Worm (Caenorhabditis elegans) whole organism, late embryonic: ENCODE data around the gene fipr-15.

Experiments used
- C08G9.2 ChIP-seq: sonication (generic microtip); optimal IDR thresholded peaks from 2 replicates; lab custom pipeline; 2016; ENCODE audit warnings: mild to moderate bottlenecking, missing genetic modification characterization, moderate library complexity, missing compliant biosample characterization
- K02D7.2 ChIP-seq: sonication (generic microtip); optimal IDR thresholded peaks from 2 replicates; lab custom pipeline; 2017; ENCODE audit warnings: mild to moderate bottlenecking, missing genetic modification characterization, missing compliant biosample characterization
- T23F11.4 ChIP-seq: fragments of 200-800 bp; sonication (Bioruptor generic); optimal IDR thresholded peaks from 2 replicates; lab custom pipeline; 2018; ENCODE audit warnings: mild to moderate bottlenecking, missing genetic modification characterization, missing compliant biosample characterization
- Y22D7AL.16 ChIP-seq: sonication (generic microtip); optimal IDR thresholded peaks from 2 replicates; lab custom pipeline; 2016; ENCODE audit warnings: missing genetic modification characterization, missing compliant biosample characterization
- ahr-1 ChIP-seq: sonication (generic microtip); optimal IDR thresholded peaks from 2 replicates; lab custom pipeline; 2016; ENCODE audit warnings: missing genetic modification characterization, missing compliant biosample characterization
- ceh-18 ChIP-seq: sonication (generic microtip); optimal IDR thresholded peaks from 2 replicates; lab custom pipeline; 2016; ENCODE audit warnings: missing genetic modification characterization, missing compliant biosample characterization
- ceh-19 ChIP-seq: fragments of 200-800 bp; sonication (Bioruptor generic); optimal IDR thresholded peaks from 2 replicates; lab custom pipeline; 2018; ENCODE audit warnings: mild to moderate bottlenecking, missing genetic modification characterization, missing compliant biosample characterization
- ceh-2 ChIP-seq: sonication (generic microtip); optimal IDR thresholded peaks from 2 replicates; lab custom pipeline; 2016; ENCODE audit warnings: missing genotype, missing genetic modification characterization, missing compliant biosample characterization
- ceh-31 ChIP-seq: sonication (generic microtip); optimal IDR thresholded peaks from 2 replicates; lab custom pipeline; 2016; ENCODE audit warnings: missing genetic modification characterization, missing compliant biosample characterization
- ceh-34 ChIP-seq: sonication (generic microtip); optimal IDR thresholded peaks from 2 replicates; lab custom pipeline; 2016; ENCODE audit warnings: mild to moderate bottlenecking, missing genetic modification characterization, missing compliant biosample characterization
- ceh-48 ChIP-seq: sonication (generic microtip); optimal IDR thresholded peaks from 2 replicates; lab custom pipeline; 2016; ENCODE audit warnings: missing genetic modification characterization, inconsistent platforms, missing compliant biosample characterization
- ceh-6 ChIP-seq: fragments of 200-800 bp; sonication (Bioruptor generic); optimal IDR thresholded peaks from 2 replicates; lab custom pipeline; 2018; ENCODE audit warnings: mild to moderate bottlenecking, missing genetic modification characterization, missing compliant biosample characterization
- ceh-9 ChIP-seq: sonication (generic microtip); optimal IDR thresholded peaks from 2 replicates; lab custom pipeline; 2016; ENCODE audit warnings: mild to moderate bottlenecking, missing genetic modification characterization, inconsistent platforms, missing compliant biosample characterization
- che-1 ChIP-seq: sonication (generic microtip); optimal IDR thresholded peaks from 2 replicates; lab custom pipeline; 2016; ENCODE audit warnings: mild to moderate bottlenecking, missing genetic modification characterization, missing compliant biosample characterization
- dve-1 ChIP-seq: sonication (generic microtip); optimal IDR thresholded peaks from 2 replicates; lab custom pipeline; 2017; ENCODE audit warnings: antibody characterized with exemption, mild to moderate bottlenecking, missing genetic modification characterization, missing compliant biosample characterization
- elt-2 ChIP-seq: sonication (generic microtip); optimal IDR thresholded peaks from 2 replicates; lab custom pipeline; 2016; ENCODE audit warnings: missing genetic modification reagents, missing genetic modification characterization, missing compliant biosample characterization
- elt-4 ChIP-seq: sonication (generic microtip); optimal IDR thresholded peaks from 2 replicates; lab custom pipeline; 2016; ENCODE audit warnings: missing genetic modification characterization, missing compliant biosample characterization
- fax-1 ChIP-seq: sonication (generic microtip); optimal IDR thresholded peaks from 2 replicates; lab custom pipeline; 2016; ENCODE audit warnings: missing genotype, missing genetic modification characterization, missing compliant biosample characterization
- fkh-6 ChIP-seq: sonication (generic microtip); optimal IDR thresholded peaks from 2 replicates; lab custom pipeline; 2016; ENCODE audit warnings: missing genetic modification characterization, missing compliant biosample characterization
- gmeb-2 ChIP-seq: sonication (generic microtip); optimal IDR thresholded peaks from 2 replicates; lab custom pipeline; 2016; ENCODE audit warnings: missing genetic modification characterization, inconsistent platforms, missing compliant biosample characterization
- hlh-30 ChIP-seq: sonication (generic microtip); optimal IDR thresholded peaks from 2 replicates; lab custom pipeline; 2017; ENCODE audit warnings: antibody characterized with exemption, missing genetic modification characterization, missing compliant biosample characterization; ENCODE audit not compliant: insufficient read depth
- hlh-6 ChIP-seq: sonication (generic microtip); optimal IDR thresholded peaks from 2 replicates; lab custom pipeline; 2016; ENCODE audit warnings: missing genotype, missing genetic modification characterization, missing compliant biosample characterization
- hlh-8 ChIP-seq: sonication (generic microtip); optimal IDR thresholded peaks from 2 replicates; lab custom pipeline; 2016; ENCODE audit warnings: missing genotype, missing genetic modification characterization, missing compliant biosample characterization
- lim-6 ChIP-seq: sonication (generic microtip); optimal IDR thresholded peaks from 2 replicates; lab custom pipeline; 2016; ENCODE audit warnings: missing genetic modification characterization, missing compliant biosample characterization
- lin-11 ChIP-seq: fragments of 200-800 bp; sonication (Bioruptor generic); optimal IDR thresholded peaks from 2 replicates; lab custom pipeline; 2018; ENCODE audit warnings: mild to moderate bottlenecking, missing genetic modification characterization, missing compliant biosample characterization
- mec-3 ChIP-seq: sonication (generic microtip); optimal IDR thresholded peaks from 2 replicates; lab custom pipeline; 2016; ENCODE audit warnings: borderline replicate concordance, missing genetic modification characterization, missing compliant biosample characterization
- nhr-232 ChIP-seq: sonication (generic microtip); optimal IDR thresholded peaks from 2 replicates; lab custom pipeline; 2016; ENCODE audit warnings: missing genetic modification characterization, missing compliant biosample characterization
- odd-2 ChIP-seq: sonication (generic microtip); optimal IDR thresholded peaks from 2 replicates; lab custom pipeline; 2017; ENCODE audit warnings: antibody characterized with exemption, mild to moderate bottlenecking, missing genetic modification characterization, missing compliant biosample characterization
- pat-9 ChIP-seq: fragments of 200-800 bp; sonication (Bioruptor generic); optimal IDR thresholded peaks from 2 replicates; lab custom pipeline; 2018; ENCODE audit warnings: mild to moderate bottlenecking, missing genetic modification characterization, moderate library complexity, missing compliant biosample characterization
- pax-1 ChIP-seq: fragments of 150-350 bp; optimal IDR thresholded peaks from 2 replicates; lab custom pipeline; 2014; ENCODE audit warnings: missing biosample characterization, missing genetic modification characterization
- pha-2 ChIP-seq: sonication (generic microtip); optimal IDR thresholded peaks from 2 replicates; lab custom pipeline; 2017; ENCODE audit warnings: mild to moderate bottlenecking, missing genetic modification characterization, missing compliant biosample characterization
- pqm-1 ChIP-seq: sonication (generic microtip); optimal IDR thresholded peaks from 2 replicates; lab custom pipeline; 2016; ENCODE audit warnings: missing genetic modification characterization, missing compliant biosample characterization
- ref-2 ChIP-seq: sonication (generic microtip); optimal IDR thresholded peaks from 2 replicates; lab custom pipeline; 2016; ENCODE audit warnings: missing genetic modification characterization, missing compliant biosample characterization
- rnt-1 ChIP-seq: sonication (generic microtip); optimal IDR thresholded peaks from 2 replicates; lab custom pipeline; 2016; ENCODE audit warnings: missing genetic modification characterization, missing compliant biosample characterization
- sox-2 ChIP-seq: fragments of 200-800 bp; sonication (Bioruptor generic); IDR thresholded peaks from 2 replicates; pipeline ENCODE4 v1.3.6; 2022; ENCODE audit warnings: missing genetic modification reagents, missing genetic modification characterization, missing compliant biosample characterization
- syd-9 ChIP-seq: sonication (generic microtip); optimal IDR thresholded peaks from 2 replicates; lab custom pipeline; 2016; ENCODE audit warnings: mild to moderate bottlenecking, missing genetic modification characterization, moderate library complexity, missing compliant biosample characterization
- ttx-3 ChIP-seq: sonication (generic microtip); optimal IDR thresholded peaks from 2 replicates; lab custom pipeline; 2016; ENCODE audit warnings: missing genetic modification reagents, missing genetic modification characterization, missing compliant biosample characterization
- unc-3 ChIP-seq, 2 experiments: fragments of 200-800 bp in 1 of 2; sonication (Bioruptor generic) in 1 of 2; sonication (generic microtip) in 1 of 2; conservative IDR thresholded peaks in 1 of 2; optimal IDR thresholded peaks in 1 of 2; 2 replicates each; pipeline versions ENCODE4 v1.3.6 to Lab custom; 2016 to 2022; ENCODE audit warnings: missing compliant biosample characterization in 2 of 2, missing genetic modification characterization in 2 of 2, missing genetic modification reagents in 1 of 2
- unc-86 ChIP-seq: sonication (generic microtip); optimal IDR thresholded peaks from 2 replicates; lab custom pipeline; 2016; ENCODE audit warnings: missing genetic modification characterization, missing compliant biosample characterization
- zip-5 ChIP-seq: sonication (generic microtip); optimal IDR thresholded peaks from 2 replicates; lab custom pipeline; 2016; ENCODE audit warnings: missing genetic modification characterization, missing compliant biosample characterization

fipr-15 gene

ce11 chrIV:10909708-10910107 is 29.3 kb downstream of the fipr-15 start, which contains the start of gene pyk-2:
TSS of gene pyk-2 (plus strand) at chrIV:10909913.
- TF ChIP-seq rnt-1 (tag; lab: Kevin White, UChicago): no peak
- no peak for TF ChIP-seq ceh-18 (tag; lab: Kevin White, UChicago)

DNA sequence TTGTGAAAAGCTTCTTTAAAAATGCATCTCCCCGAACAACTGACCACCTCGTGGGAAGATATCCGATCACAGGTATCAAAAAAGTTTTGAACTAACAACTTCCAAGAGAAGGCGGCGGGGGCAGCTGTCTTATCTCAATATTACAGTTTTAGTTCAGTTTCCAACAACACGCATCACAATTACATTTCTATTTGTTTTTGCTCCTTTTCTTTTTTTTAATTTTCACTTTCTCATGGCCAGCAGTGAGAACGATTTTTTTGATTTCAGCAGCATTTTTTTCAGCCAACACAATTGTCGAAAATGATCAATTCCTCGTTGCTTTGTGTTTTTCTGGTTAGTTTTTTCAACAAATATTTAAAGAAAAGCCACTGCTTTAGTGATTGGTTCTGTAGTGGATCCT is 32.7 kb downstream of the fipr-15 start, which contains the start of gene ZK593.2:
Gene ZK593.2 (plus strand): TSS at position 301 of the 400 bp plus-strand sequence.
- TF ChIP-seq Y22D7AL.16: no peak
- TF ChIP-seq pax-1 (tag; lab: Kevin White, UChicago): no peak
- TF ChIP-seq unc-86 (tag; lab: Kevin White, UChicago): no peak
- no peak for TF ChIP-seq pha-2
- no peak for TF ChIP-seq ref-2 (tag; lab: Kevin White, UChicago)
- no peak for TF ChIP-seq ahr-1 (tag; lab: Kevin White, UChicago)
- TF ChIP-seq sox-2 (GFP tag; lab: Robert Waterston, UW): no peak
- no peak for TF ChIP-seq zip-5 (tag; lab: Kevin White, UChicago)
- no peak for TF ChIP-seq ceh-6 (GFP tag; lab: Kevin White, UChicago)
- TF ChIP-seq odd-2: no peak
- no peak for TF ChIP-seq che-1 (tag; lab: Kevin White, UChicago)

DNA sequence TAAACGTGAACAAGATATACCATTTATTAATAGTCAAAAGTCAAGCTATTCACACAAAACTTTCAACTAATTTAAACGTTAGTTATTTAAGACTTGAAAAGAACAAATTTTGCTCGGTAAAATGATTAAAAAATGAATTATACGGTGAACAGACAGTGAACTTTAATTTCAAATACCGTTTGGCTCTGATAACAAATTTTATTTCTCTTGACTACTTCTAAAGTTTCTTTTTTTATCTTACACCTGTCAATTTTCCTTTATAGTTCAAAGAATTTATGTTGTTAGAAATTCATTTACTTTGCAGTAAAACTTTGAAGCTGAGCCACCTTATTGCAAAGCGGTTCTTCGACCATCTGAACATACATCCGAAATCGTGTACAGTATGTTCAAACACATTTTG is 35.0 kb downstream of the fipr-15 start, which contains the start of gene ZK593.3:
Gene ZK593.3 (plus strand): TSS at position 301 of the 400 bp plus-strand sequence.
- no peak for TF ChIP-seq gmeb-2 (tag; lab: Kevin White, UChicago)
- no peak for TF ChIP-seq C08G9.2 (tag; lab: Kevin White, UChicago)
- TF ChIP-seq unc-3 (GFP tag; conservative IDR thresholded peaks at IDR 0.05; lab: Robert Waterston, UW): no peak
- no peak for TF ChIP-seq unc-3 (tag; optimal IDR thresholded peaks at IDR 0.05; lab: Kevin White, UChicago)
- no peak for TF ChIP-seq elt-2 (tag; lab: Kevin White, UChicago)
- TF ChIP-seq ttx-3 (tag; lab: Kevin White, UChicago): no peak
- no peak for TF ChIP-seq ceh-19 (GFP tag; lab: Kevin White, UChicago)
- TF ChIP-seq fkh-6: no peak
- no peak for TF ChIP-seq elt-4 (tag; lab: Kevin White, UChicago)
- no peak for TF ChIP-seq ceh-48 (tag; lab: Kevin White, UChicago)
- no peak for TF ChIP-seq ceh-2 (tag; lab: Kevin White, UChicago)
- TF ChIP-seq mec-3 (tag; lab: Kevin White, UChicago): no peak
- no peak for TF ChIP-seq fax-1
- TF ChIP-seq dve-1 (tag; lab: Kevin White, UChicago): no peak
- TF ChIP-seq pat-9 (tag; lab: Kevin White, UChicago): no peak
- no peak for TF ChIP-seq lin-11 (tag; lab: Kevin White, UChicago)
- no peak for TF ChIP-seq ceh-31 (tag; lab: Kevin White, UChicago)
- TF ChIP-seq lim-6: no peak
- TF ChIP-seq ceh-9 (tag; lab: Kevin White, UChicago): no peak

DNA sequence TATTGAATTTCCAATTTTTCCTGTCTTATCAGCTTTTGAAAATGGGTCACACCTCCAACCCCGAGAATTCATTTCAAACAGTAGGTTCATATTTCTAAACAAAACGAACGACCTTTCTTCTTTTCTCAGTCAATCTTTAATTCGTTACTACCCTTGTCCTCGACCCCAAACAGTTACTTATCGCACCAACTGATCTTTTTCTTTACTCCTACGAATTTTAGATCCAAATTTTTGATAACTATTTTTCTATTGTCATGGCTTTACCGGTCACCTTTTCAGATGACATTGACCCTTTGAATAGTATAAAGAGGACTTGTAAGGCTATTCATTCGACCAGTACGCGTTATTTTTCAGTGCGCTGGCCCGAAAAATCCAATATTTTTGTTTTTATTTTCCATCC is 35.8 kb downstream of the fipr-15 start:
- no peak for TF ChIP-seq zip-5 (tag; lab: Kevin White, UChicago)
- no peak for TF ChIP-seq hlh-8 (tag; lab: Kevin White, UChicago)
- TF ChIP-seq fax-1: no peak
- no peak for TF ChIP-seq pqm-1 (tag; lab: Kevin White, UChicago)
- TF ChIP-seq hlh-30 (tag; lab: Kevin White, UChicago): no peak
- TF ChIP-seq odd-2: no peak
- no peak for TF ChIP-seq ceh-34 (tag; lab: Kevin White, UChicago)
- TF ChIP-seq syd-9: no peak
- no peak for TF ChIP-seq gmeb-2 (tag; lab: Kevin White, UChicago)
- no peak for TF ChIP-seq hlh-6 (tag; lab: Kevin White, UChicago)
- no peak for TF ChIP-seq T23F11.4 (GFP tag; lab: Kevin White, UChicago)
- TF ChIP-seq K02D7.2 (tag; lab: Kevin White, UChicago): no peak
- TF ChIP-seq nhr-232 (tag; lab: Kevin White, UChicago): no peak
- no peak for TF ChIP-seq mec-3 (tag; lab: Kevin White, UChicago)
- TF ChIP-seq lin-11 (tag; lab: Kevin White, UChicago): no peak
- no peak for TF ChIP-seq pha-2
